Fruit fly (Drosophila melanogaster) whole organism, adult: Measurements from ENCODE around the gene rtet.

ENCODE experiments used
- CG11617 ChIP-seq: fragments of 200-800 bp; sonication (Bioruptor generic); optimal IDR thresholded peaks from 2 replicates; lab custom pipeline; 2017; ENCODE audit warnings: mild to moderate bottlenecking, missing biosample characterization, missing genetic modification reagents, missing genetic modification characterization
- CG12768 ChIP-seq: fragments of 200-800 bp; sonication (Bioruptor generic); optimal IDR thresholded peaks from 2 replicates; lab custom pipeline; 2017; ENCODE audit warnings: missing biosample characterization, missing genetic modification characterization, mild to moderate bottlenecking, moderate library complexity, missing genetic modification reagents
- CG14711 ChIP-seq: fragments of 200-800 bp; sonication (Bioruptor generic); optimal IDR thresholded peaks from 2 replicates; lab custom pipeline; 2018; ENCODE audit warnings: missing biosample characterization, mild to moderate bottlenecking, missing genetic modification characterization, moderate library complexity
- CG1620 ChIP-seq: fragments of 200-800 bp; sonication (Bioruptor generic); optimal IDR thresholded peaks from 2 replicates; lab custom pipeline; 2016; ENCODE audit warnings: missing biosample characterization, missing genetic modification characterization
- CG33017 ChIP-seq: fragments of 200-800 bp; sonication (Bioruptor generic); optimal IDR thresholded peaks from 2 replicates; lab custom pipeline; 2018; ENCODE audit warnings: missing biosample characterization, mild to moderate bottlenecking, missing genetic modification characterization, moderate library complexity
- CG5204 ChIP-seq: fragments of 200-800 bp; sonication (Bioruptor generic); optimal IDR thresholded peaks from 2 replicates; lab custom pipeline; 2016; ENCODE audit warnings: missing biosample characterization, missing genetic modification characterization
- CG7045 ChIP-seq: fragments of 200-800 bp; sonication (Bioruptor generic); optimal IDR thresholded peaks from 2 replicates; lab custom pipeline; 2017; ENCODE audit warnings: missing biosample characterization, mild to moderate bottlenecking, missing genetic modification characterization
- CG7101 ChIP-seq: fragments of 200-800 bp; sonication (Bioruptor generic); optimal IDR thresholded peaks from 2 replicates; lab custom pipeline; 2018; ENCODE audit warnings: missing biosample characterization, mild to moderate bottlenecking, missing genetic modification characterization, moderate library complexity
- Clk ChIP-seq: fragments of 200-800 bp; sonication (Bioruptor generic); optimal IDR thresholded peaks from 2 replicates; lab custom pipeline; 2017; ENCODE audit warnings: missing biosample characterization, missing genetic modification characterization
- Crg-1 ChIP-seq: fragments of 200-800 bp; sonication (Bioruptor generic); optimal IDR thresholded peaks from 2 replicates; lab custom pipeline; 2016; ENCODE audit warnings: missing biosample characterization, missing genetic modification characterization
- Hr96 ChIP-seq: fragments of 200-800 bp; sonication (Bioruptor generic); optimal IDR thresholded peaks from 2 replicates; lab custom pipeline; 2016; ENCODE audit warnings: missing biosample characterization, missing genetic modification characterization
- Mnt ChIP-seq: fragments of 200-800 bp; sonication (Bioruptor generic); optimal IDR thresholded peaks from 2 replicates; lab custom pipeline; 2016; ENCODE audit warnings: missing biosample characterization, mild to moderate bottlenecking, missing genetic modification characterization
- bab1 ChIP-seq: fragments of 200-800 bp; sonication (Bioruptor generic); optimal IDR thresholded peaks from 3 replicates; lab custom pipeline; 2019; ENCODE audit warnings: missing biosample characterization, mild to moderate bottlenecking, missing genetic modification characterization, moderate library complexity
- cic ChIP-seq: fragments of 200-800 bp; sonication (Bioruptor generic); optimal IDR thresholded peaks from 2 replicates; lab custom pipeline; 2017; ENCODE audit warnings: missing biosample characterization, mild to moderate bottlenecking, missing genetic modification characterization, moderate library complexity
- cnc ChIP-seq, 2 experiments: fragments of >200 bp; optimal IDR thresholded peaks; 2 replicates each; lab custom pipeline; 2017
- kay ChIP-seq: fragments of 200-800 bp; sonication (Bioruptor generic); peaks from one replicate; lab custom pipeline; 2016; ENCODE audit warnings: missing biosample characterization, missing genetic modification characterization, borderline replicate concordance
- ovo ChIP-seq: fragments of 200-800 bp; sonication (Bioruptor generic); optimal IDR thresholded peaks from 2 replicates; lab custom pipeline; 2016; ENCODE audit warnings: missing biosample characterization, missing genetic modification characterization
- pad ChIP-seq: fragments of 200-800 bp; sonication (Bioruptor generic); optimal IDR thresholded peaks from 3 replicates; lab custom pipeline; 2017; ENCODE audit warnings: missing biosample characterization, missing genetic modification characterization, mild to moderate bottlenecking, moderate library complexity, missing genetic modification reagents
- tj ChIP-seq: fragments of 200-800 bp; sonication (Bioruptor generic); optimal IDR thresholded peaks from 3 replicates; lab custom pipeline; 2017; ENCODE audit warnings: missing biosample characterization, mild to moderate bottlenecking, missing genetic modification characterization, moderate library complexity
- toe ChIP-seq: fragments of 200-800 bp; sonication (Bioruptor generic); optimal IDR thresholded peaks from 2 replicates; lab custom pipeline; 2016; ENCODE audit warnings: missing biosample characterization, missing genetic modification characterization

Gene rtet

DNA sequence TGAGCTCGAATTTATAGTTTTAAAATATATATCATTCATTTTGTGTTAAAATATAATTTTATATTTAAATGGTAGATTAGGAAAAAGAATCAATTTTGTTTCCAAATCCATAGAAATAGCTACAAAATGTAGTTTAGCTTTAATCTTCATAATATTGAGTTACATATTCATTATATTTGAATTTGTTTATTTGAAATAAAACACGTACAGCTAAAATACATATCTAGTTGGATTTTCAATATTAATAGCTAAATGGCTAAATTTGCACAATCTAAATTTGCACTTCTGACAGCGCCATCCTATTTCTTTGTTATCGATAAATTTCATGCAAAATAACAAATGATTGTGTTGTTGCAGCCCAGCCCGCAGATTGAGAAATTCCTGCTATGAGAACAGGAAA, 25.7 kb downstream of the rtet start, which contains the start of gene Usp8:
TSS of gene Usp8 (plus strand) at position 312 of the 400 bp plus-strand sequence.
- TF ChIP-seq cic (GFP tag; lab: Kevin White, UChicago) = no peak
- no peak for TF ChIP-seq toe (GFP tag; lab: Kevin White, UChicago)
- TF ChIP-seq ovo (GFP tag; lab: Kevin White, UChicago) = no peak
- TF ChIP-seq CG7045 (GFP tag; lab: Kevin White, UChicago) = peak; percentile 13
- TF ChIP-seq pad (GFP tag; lab: Kevin White, UChicago) = peak; percentile 26
- peak; percentile 66 for TF ChIP-seq CG11617 (GFP tag; lab: Kevin White, UChicago)
- no peak for TF ChIP-seq CG12768 (GFP tag; lab: Kevin White, UChicago)
- TF ChIP-seq cnc (optimal IDR thresholded peaks at IDR 0.05; lab: Kevin White, UChicago) = no peak
- TF ChIP-seq CG14711 (tag; lab: Kevin White, UChicago) = peak; percentile 31
- TF ChIP-seq kay (GFP tag; lab: Kevin White, UChicago) = no peak
- TF ChIP-seq CG7101 (tag; lab: Kevin White, UChicago) = peak; percentile 22
- TF ChIP-seq Mnt (GFP tag; lab: Kevin White, UChicago) = no peak
- TF ChIP-seq CG33017 (tag; lab: Kevin White, UChicago) = no peak
- TF ChIP-seq bab1 = peak; percentile 55
- TF ChIP-seq Hr96 (GFP tag; lab: Kevin White, UChicago) = no peak
- no peak for TF ChIP-seq CG1620 (GFP tag; lab: Kevin White, UChicago)
- no peak for TF ChIP-seq CG5204 (GFP tag; lab: Kevin White, UChicago)

DNA sequence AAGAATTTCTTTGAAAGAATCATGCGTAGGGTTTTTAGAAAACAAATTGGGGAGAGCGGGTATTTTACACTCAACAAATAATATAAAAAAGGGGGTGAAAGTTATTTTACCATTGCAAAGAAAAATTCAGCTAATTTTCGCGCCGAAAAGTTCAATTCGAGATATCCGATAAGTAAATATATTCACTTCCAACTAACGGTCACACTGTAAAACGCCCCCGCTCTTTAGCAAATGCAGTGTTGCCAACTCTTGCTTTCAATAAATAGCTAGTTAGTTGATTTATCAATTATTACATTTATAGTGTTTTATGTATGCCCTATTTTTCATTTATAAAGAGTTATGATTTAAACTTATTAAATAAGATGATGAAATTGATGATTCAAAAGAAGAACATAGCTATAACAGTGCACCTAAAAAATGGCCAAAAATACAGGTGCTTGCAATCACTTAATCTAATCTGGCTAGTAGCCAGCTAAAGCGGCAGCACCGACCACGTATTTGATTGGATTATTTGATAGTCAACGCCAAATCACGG, 30.0 kb downstream of the rtet start, which contains the start of gene meigo:
TSS of gene meigo (plus strand) at position 51 of the 535 bp plus-strand sequence.
- peak; percentile 86 for TF ChIP-seq bab1
- no peak for TF ChIP-seq toe (GFP tag; lab: Kevin White, UChicago)
- peak; percentile 52 for TF ChIP-seq CG7045 (GFP tag; lab: Kevin White, UChicago)
- TF ChIP-seq tj (GFP tag; lab: Kevin White, UChicago) = peak; percentile 42
- peak; percentile 61 for TF ChIP-seq pad (GFP tag; lab: Kevin White, UChicago)
- TF ChIP-seq CG5204 (GFP tag; lab: Kevin White, UChicago) = no peak
- TF ChIP-seq CG7101 (tag; lab: Kevin White, UChicago) = peak; percentile 77
- peak; percentile 94 for TF ChIP-seq CG14711 (tag; lab: Kevin White, UChicago)
- TF ChIP-seq CG1620 (GFP tag; lab: Kevin White, UChicago) = peak; percentile 74
- TF ChIP-seq CG33017 (tag; lab: Kevin White, UChicago) = peak; percentile 78
- TF ChIP-seq ovo (GFP tag; lab: Kevin White, UChicago) = peak; percentile 40
- no peak for TF ChIP-seq Hr96 (GFP tag; lab: Kevin White, UChicago)
- TF ChIP-seq cic (GFP tag; lab: Kevin White, UChicago) = peak; percentile 53
- TF ChIP-seq Clk (GFP tag; lab: Kevin White, UChicago) = peak; percentile 30
- peak; percentile 40 for TF ChIP-seq CG12768 (GFP tag; lab: Kevin White, UChicago)
- no peak for TF ChIP-seq kay (GFP tag; lab: Kevin White, UChicago)
- TF ChIP-seq cnc (optimal IDR thresholded peaks at IDR 0.05; lab: Kevin White, UChicago) = no peak
- TF ChIP-seq Mnt (GFP tag; lab: Kevin White, UChicago) = peak; percentile 70
- TF ChIP-seq Crg-1 = peak; percentile 20
- TF ChIP-seq CG11617 (GFP tag; lab: Kevin White, UChicago) = peak; percentile 73

DNA sequence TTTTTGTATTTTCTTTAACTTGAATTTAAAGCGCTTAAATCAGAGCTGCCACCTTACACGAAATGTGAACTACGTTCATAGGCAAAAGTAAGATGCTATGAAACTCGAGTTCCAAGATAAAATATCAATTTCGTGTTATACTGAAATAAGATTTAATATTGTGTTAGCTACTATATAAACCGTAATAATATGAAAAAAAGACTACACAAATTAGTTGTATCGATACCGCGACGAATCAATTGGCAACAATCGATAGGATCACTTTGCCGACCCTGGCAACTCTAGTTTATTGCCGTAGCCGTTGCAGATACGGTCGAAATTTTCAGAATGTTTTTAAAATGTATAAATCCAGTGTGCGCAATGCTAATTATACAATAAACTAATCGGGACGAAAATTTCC, 32.2 kb downstream of the rtet start, which contains the start of gene SNF4Agamma:
TSS of gene SNF4Agamma (plus strand) at position 282 of the 400 bp plus-strand sequence.
- no peak for TF ChIP-seq toe (GFP tag; lab: Kevin White, UChicago)
- no peak for TF ChIP-seq cic (GFP tag; lab: Kevin White, UChicago)
- no peak for TF ChIP-seq Clk (GFP tag; lab: Kevin White, UChicago)
- TF ChIP-seq ovo (GFP tag; lab: Kevin White, UChicago) = peak; percentile 13
- peak; percentile 43 for TF ChIP-seq bab1
- no peak for TF ChIP-seq Crg-1
- TF ChIP-seq cnc (optimal IDR thresholded peaks at IDR 0.05; lab: Kevin White, UChicago) = no peak
- TF ChIP-seq CG33017 (tag; lab: Kevin White, UChicago) = peak; percentile 36
- TF ChIP-seq Hr96 (GFP tag; lab: Kevin White, UChicago) = no peak
- TF ChIP-seq Mnt (GFP tag; lab: Kevin White, UChicago) = peak; percentile 47
- TF ChIP-seq pad (GFP tag; lab: Kevin White, UChicago) = no peak
- TF ChIP-seq CG12768 (GFP tag; lab: Kevin White, UChicago) = no peak
- TF ChIP-seq CG7101 (tag; lab: Kevin White, UChicago) = peak; percentile 15
- no peak for TF ChIP-seq kay (GFP tag; lab: Kevin White, UChicago)
- no peak for TF ChIP-seq CG5204 (GFP tag; lab: Kevin White, UChicago)
- no peak for TF ChIP-seq CG7045 (GFP tag; lab: Kevin White, UChicago)
- TF ChIP-seq CG14711 (tag; lab: Kevin White, UChicago) = peak; percentile 98
- peak; percentile 20 for TF ChIP-seq CG11617 (GFP tag; lab: Kevin White, UChicago)
- TF ChIP-seq tj (GFP tag; lab: Kevin White, UChicago) = no peak
- TF ChIP-seq CG1620 (GFP tag; lab: Kevin White, UChicago) = peak; percentile 21

DNA sequence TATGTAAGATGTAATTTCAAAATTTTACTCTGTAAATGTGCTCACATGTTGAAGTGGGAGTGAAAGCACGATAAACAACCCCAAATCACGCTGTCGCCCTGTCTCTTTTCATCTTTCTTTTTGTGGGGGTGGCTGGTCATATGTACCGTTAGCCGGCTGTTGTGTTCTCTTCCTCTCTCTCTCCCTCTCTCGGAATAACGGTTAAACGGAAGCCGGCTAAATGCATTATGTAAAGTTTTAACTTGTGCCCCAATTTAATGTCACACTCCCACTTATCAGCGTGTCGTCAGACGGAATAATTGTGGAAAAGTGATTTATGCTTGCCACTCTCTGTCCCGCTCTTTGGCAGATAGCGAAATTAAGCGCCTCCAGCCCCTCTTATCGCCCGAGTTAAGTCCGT, 33.1 kb downstream of the rtet start:
- TF ChIP-seq kay (GFP tag; lab: Kevin White, UChicago) (no peak), ovo (GFP tag; lab: Kevin White, UChicago) (peak; percentile 66)

DNA sequence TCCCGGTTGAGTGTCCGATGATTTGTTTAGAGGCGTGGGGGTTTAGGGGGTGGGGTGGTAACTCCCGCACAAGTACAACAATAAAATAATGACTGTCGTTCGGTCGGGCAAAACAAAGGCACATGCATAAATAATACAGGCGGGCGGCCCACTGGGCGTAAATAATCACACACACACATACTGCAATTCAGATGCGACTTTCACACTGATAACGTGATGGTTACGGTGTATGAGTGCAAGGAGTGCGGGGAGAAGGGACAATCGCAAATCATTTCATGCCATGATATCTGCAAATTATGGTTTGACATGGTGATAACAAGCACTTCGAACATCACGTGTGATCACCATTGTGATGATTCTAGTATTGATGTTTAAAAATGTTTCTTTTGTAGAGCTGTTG, 41.8 kb downstream of the rtet start:
- no peak for TF ChIP-seq tj (GFP tag; lab: Kevin White, UChicago)
- no peak for TF ChIP-seq Crg-1
- TF ChIP-seq Clk (GFP tag; lab: Kevin White, UChicago) = no peak
- TF ChIP-seq CG1620 (GFP tag; lab: Kevin White, UChicago) = no peak
- peak; percentile 51 for TF ChIP-seq cic (GFP tag; lab: Kevin White, UChicago)
- TF ChIP-seq toe (GFP tag; lab: Kevin White, UChicago) = no peak
- peak; percentile 21 for TF ChIP-seq Mnt (GFP tag; lab: Kevin White, UChicago)
- TF ChIP-seq CG14711 (tag; lab: Kevin White, UChicago) = no peak
- TF ChIP-seq CG7101 (tag; lab: Kevin White, UChicago) = no peak
- no peak for TF ChIP-seq CG11617 (GFP tag; lab: Kevin White, UChicago)
- TF ChIP-seq cnc (optimal IDR thresholded peaks at IDR 0.05; lab: Kevin White, UChicago) = no peak
- TF ChIP-seq CG12768 (GFP tag; lab: Kevin White, UChicago) = peak; percentile 1
